Worm (Caenorhabditis elegans): Measurements from ENCODE around the gene unc-58.

The unc-58 gene

ce11 chrX:10133082-10133481 is at the start of gene unc-58:
TSS of gene unc-58 (minus strand) at chrX:10133182.
- TF ChIP-seq dmd-9 (GFP tag; IDR thresholded peaks at IDR 0.05) (no peak), fos-1 (tag; optimal IDR thresholded peaks at IDR 0.05) (no peak), lin-15B (tag; optimal IDR thresholded peaks at IDR 0.05) (no peak), lin-38 (GFP tag; IDR thresholded peaks at IDR 0.05) (no peak), unc-130 (GFP tag; optimal IDR thresholded peaks at IDR 0.05) (no peak), ceh-20 (GFP tag; IDR thresholded peaks at IDR 0.05) (0 out of 2 replicates have a peak, but pooled peaks have one; percentile 2)

ce11 chrX:10182613-10183012 is 49.6 kb upstream of the unc-58 start:
- TF ChIP-seq aly-2 (tag; optimal IDR thresholded peaks at IDR 0.05) (no peak), aha-1 (tag) (peak; percentile 93)

DNA sequence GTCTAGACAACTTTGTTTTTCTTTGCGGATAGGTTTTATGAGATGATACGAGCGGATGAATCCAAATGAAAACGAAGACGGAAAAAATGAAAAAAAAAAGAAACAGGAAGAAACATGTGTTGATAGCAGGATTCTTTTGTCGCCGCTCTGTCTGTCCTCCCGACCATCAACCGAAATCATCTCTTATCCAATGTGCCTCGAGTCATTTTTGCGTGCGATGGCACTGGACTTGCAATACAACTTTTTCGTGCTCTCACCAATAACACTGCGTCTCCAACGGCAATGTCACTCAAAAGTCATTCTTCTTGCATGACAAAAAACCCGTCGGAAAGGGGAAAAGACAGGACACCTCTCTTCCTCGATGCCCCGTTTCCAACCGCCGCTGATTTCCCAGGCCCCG is 43.3 kb upstream of the unc-58 start, which contains the start of gene ncs-4:
Gene ncs-4, plus strand, starts transcription at position 227 of the 400 bp plus-strand sequence.
- peak in 1 of 2 experiments; percentile 65 for TF ChIP-seq daf-16 (GFP tag; optimal IDR thresholded peaks at IDR 0.05)
- no peak for TF ChIP-seq daf-16 (tag; optimal IDR thresholded peaks at IDR 0.05)
- TF ChIP-seq ceh-82 (tag; optimal IDR thresholded peaks at IDR 0.05): no peak
- TF ChIP-seq hlh-11 (tag; optimal IDR thresholded peaks at IDR 0.05): peak; percentile 37

- TF ChIP-seq nhr-6 (tag; optimal IDR thresholded peaks at IDR 0.05): no peak
- TF ChIP-seq madf-9 (GFP tag; conservative IDR thresholded peaks at IDR 0.05): no peak
- TF ChIP-seq R02D3.7 (tag; optimal IDR thresholded peaks at IDR 0.05): no peak
- no peak for TF ChIP-seq zag-1 (tag; optimal IDR thresholded peaks at IDR 0.05)
- TF ChIP-seq arid-1 (GFP tag; conservative IDR thresholded peaks at IDR 0.05): no peak
- no peak for TF ChIP-seq hlh-11 (tag; optimal IDR thresholded peaks at IDR 0.05)
- no peak for TF ChIP-seq cey-2 (tag; optimal IDR thresholded peaks at IDR 0.05; ENCODE audit: borderline replicate concordance, insufficient read depth)
- TF ChIP-seq ceh-62 (tag; optimal IDR thresholded peaks at IDR 0.05): no peak
- TF ChIP-seq Y48G9A.11 (GFP tag; IDR thresholded peaks at IDR 0.05): no peak
- TF ChIP-seq lin-39 (tag; optimal IDR thresholded peaks at IDR 0.05): no peak
- no peak for TF ChIP-seq nhr-42 (GFP tag; IDR thresholded peaks at IDR 0.05)
- TF ChIP-seq mdl-1 (tag; optimal IDR thresholded peaks at IDR 0.05): no peak
- no peak for TF ChIP-seq sdz-12 (GFP tag; optimal IDR thresholded peaks at IDR 0.05)
- no peak for TF ChIP-seq lin-38 (GFP tag; IDR thresholded peaks at IDR 0.05)
- TF ChIP-seq fos-1 (tag; optimal IDR thresholded peaks at IDR 0.05): no peak
- TF ChIP-seq gei-8 (GFP tag; optimal IDR thresholded peaks at IDR 0.05): no peak
- no peak for TF ChIP-seq daf-19 (GFP tag; conservative IDR thresholded peaks at IDR 0.05)
Observed at ce11 chrX:10174683-10175082, 41.7 kb upstream of the unc-58 start, which contains the start of gene C07A4.3. TSS of gene C07A4.3 (plus strand) at chrX:10174983.

ce11 chrX:10172004-10172584 is 39.1 kb upstream of the unc-58 start, which contains the start of gene C07A4.2:
TSS of gene C07A4.2 (plus strand) at chrX:10172198.
- TF ChIP-seq dve-1 (tag; optimal IDR thresholded peaks at IDR 0.05; ENCODE audit: insufficient read depth) (no peak), lin-13 (GFP tag; optimal IDR thresholded peaks at IDR 0.05) (no peak), nhr-25 (tag; optimal IDR thresholded peaks at IDR 0.05; ENCODE audit: borderline replicate concordance, insufficient read depth) (no peak), snpc-4 (tag; optimal IDR thresholded peaks at IDR 0.05) (no peak), aha-1 (tag) (peak; percentile 76), mxl-3 (GFP tag; optimal IDR thresholded peaks at IDR 0.05) (peak; percentile 40), D1046.2 (GFP tag; IDR thresholded peaks at IDR 0.05) (no peak)

ce11 chrX:10170598-10170997 is 37.6 kb upstream of the unc-58 start:
- TF ChIP-seq zag-1 (tag; optimal IDR thresholded peaks at IDR 0.05) (no peak), F26F4.8 (GFP tag; conservative IDR thresholded peaks at IDR 0.05) (no peak), set-16 (GFP tag; IDR thresholded peaks at IDR 0.05) (no peak), mes-2 (tag; optimal IDR thresholded peaks at IDR 0.05; ENCODE audit: poor library complexity, severe bottlenecking) (no peak), dmd-6 (GFP tag; IDR thresholded peaks at IDR 0.05) (no peak), dmd-8 (GFP tag; IDR thresholded peaks at IDR 0.05) (no peak), ces-1 (GFP tag; optimal IDR thresholded peaks at IDR 0.05) (no peak), mep-1 (tag; optimal IDR thresholded peaks at IDR 0.05) (no peak), ceh-82 (tag; optimal IDR thresholded peaks at IDR 0.05) (no peak), aha-1 (tag) (no peak), ceh-62 (tag; optimal IDR thresholded peaks at IDR 0.05) (no peak), daf-16 (GFP tag; optimal IDR thresholded peaks at IDR 0.05) (no peak), daf-16 (tag; optimal IDR thresholded peaks at IDR 0.05) (no peak), ama-1 (optimal IDR thresholded peaks at IDR 0.05) (no peak), dmd-9 (GFP tag; IDR thresholded peaks at IDR 0.05) (no peak), pqm-1 (tag; optimal IDR thresholded peaks at IDR 0.05) (no peak), zfp-3 (GFP tag; conservative IDR thresholded peaks at IDR 0.05) (no peak)

Data from whole organism, L4 larva.